Worm (Caenorhabditis elegans) whole organism, L2 larva: ENCODE data around the gene dhs-12.

Experiments used
- C34F6.9 ChIP-seq: fragments of 150-350 bp; optimal IDR thresholded peaks from 2 replicates; lab custom pipeline; 2014; ENCODE audit warnings: missing biosample characterization, missing genetic modification characterization
- F13H6.1 ChIP-seq: sonication (generic microtip); optimal IDR thresholded peaks from 2 replicates; lab custom pipeline; 2016; ENCODE audit warnings: missing genetic modification characterization, missing compliant biosample characterization
- R02D3.7 ChIP-seq: fragments of 150-350 bp; optimal IDR thresholded peaks from 2 replicates; lab custom pipeline; 2014; ENCODE audit warnings: missing biosample characterization, missing genetic modification characterization
- Y55F3AM.14 ChIP-seq: fragments of 200-800 bp; sonication (Bioruptor generic); optimal IDR thresholded peaks from 2 replicates; lab custom pipeline; 2018; ENCODE audit warnings: mild to moderate bottlenecking, missing genetic modification characterization, missing compliant biosample characterization
- ZK546.5 ChIP-seq: sonication (generic microtip); optimal IDR thresholded peaks from 2 replicates; lab custom pipeline; 2017; ENCODE audit warnings: missing biosample characterization, missing genetic modification characterization
- alr-1 ChIP-seq: fragments of 150-350 bp; optimal IDR thresholded peaks from 2 replicates; lab custom pipeline; 2014; ENCODE audit warnings: missing biosample characterization, missing genetic modification characterization
- aly-2 ChIP-seq: fragments of 150-350 bp; optimal IDR thresholded peaks from 2 replicates; lab custom pipeline; 2014; ENCODE audit warnings: missing biosample characterization, missing genetic modification characterization
- ama-1 ChIP-seq: fragments of 150-350 bp; optimal IDR thresholded peaks from 2 replicates; lab custom pipeline; 2018; ENCODE audit warnings: inconsistent platforms
- ceh-16 ChIP-seq: fragments of 150-350 bp; optimal IDR thresholded peaks from 2 replicates; lab custom pipeline; 2014; ENCODE audit warnings: missing biosample characterization, missing genetic modification characterization
- crh-2 ChIP-seq: sonication (generic microtip); optimal IDR thresholded peaks from 2 replicates; lab custom pipeline; 2017; ENCODE audit warnings: missing biosample characterization, missing genetic modification characterization
- dmd-4 ChIP-seq: sonication (generic microtip); optimal IDR thresholded peaks from 2 replicates; lab custom pipeline; 2017; ENCODE audit warnings: missing biosample characterization, missing genetic modification characterization
- egl-27 ChIP-seq: sonication (generic microtip); optimal IDR thresholded peaks from 3 replicates; lab custom pipeline; 2017; ENCODE audit warnings: missing biosample characterization, missing genetic modification reagents, missing genetic modification characterization
- elt-1 ChIP-seq: fragments of 150-350 bp; optimal IDR thresholded peaks from 2 replicates; lab custom pipeline; 2014; ENCODE audit warnings: missing biosample characterization, missing genetic modification characterization
- fos-1 ChIP-seq: fragments of 150-350 bp; optimal IDR thresholded peaks from 2 replicates; lab custom pipeline; 2014; ENCODE audit warnings: missing biosample characterization, missing genetic modification characterization
- gmeb-1 ChIP-seq: fragments of 150-350 bp; optimal IDR thresholded peaks from 2 replicates; lab custom pipeline; 2014; ENCODE audit warnings: missing biosample characterization, missing genetic modification characterization
- lin-11 ChIP-seq: fragments of 150-350 bp; sonication (generic microtip); optimal IDR thresholded peaks from 2 replicates; lab custom pipeline; 2014; ENCODE audit warnings: missing biosample characterization, missing genetic modification characterization, inconsistent platforms, mixed read lengths
- lin-13 ChIP-seq: fragments of 150-350 bp; optimal IDR thresholded peaks from 2 replicates; lab custom pipeline; 2014; ENCODE audit warnings: missing biosample characterization, missing genetic modification reagents, missing genetic modification characterization
- lsy-2 ChIP-seq, 2 experiments: fragments of 150-350 bp in 1 of 2; sonication (generic microtip) in 1 of 2; optimal IDR thresholded peaks; 2 replicates each; lab custom pipeline; 2014 to 2017; ENCODE audit warnings: missing biosample characterization in 2 of 2, missing genetic modification characterization in 2 of 2
- mab-5 ChIP-seq: fragments of 150-350 bp; optimal IDR thresholded peaks from 2 replicates; lab custom pipeline; 2014; ENCODE audit warnings: missing biosample characterization, missing genetic modification characterization
- mbf-1 ChIP-seq: sonication (generic microtip); optimal IDR thresholded peaks from 2 replicates; lab custom pipeline; 2017; ENCODE audit warnings: missing biosample characterization, missing genetic modification characterization
- mdl-1 ChIP-seq, 2 experiments: fragments of 150-350 bp in 1 of 2; sonication (generic microtip) in 1 of 2; optimal IDR thresholded peaks; 2 replicates each; lab custom pipeline; 2017; ENCODE audit warnings: missing biosample characterization in 2 of 2, missing genetic modification characterization in 2 of 2
- nhr-11 ChIP-seq: fragments of 150-350 bp; optimal IDR thresholded peaks from 2 replicates; lab custom pipeline; 2014; ENCODE audit warnings: missing biosample characterization, missing genetic modification characterization
- nhr-12 ChIP-seq: fragments of 150-350 bp; optimal IDR thresholded peaks from 2 replicates; lab custom pipeline; 2014; ENCODE audit warnings: missing biosample characterization, missing genetic modification characterization
- nhr-21 ChIP-seq: fragments of 150-350 bp; optimal IDR thresholded peaks from 2 replicates; lab custom pipeline; 2014; ENCODE audit warnings: missing biosample characterization, missing genetic modification characterization
- nhr-237 ChIP-seq: fragments of 150-350 bp; optimal IDR thresholded peaks from 2 replicates; lab custom pipeline; 2014; ENCODE audit warnings: missing biosample characterization, missing genetic modification characterization
- nhr-25 ChIP-seq: fragments of 150-350 bp; sonication (generic microtip); optimal IDR thresholded peaks from 3 replicates; lab custom pipeline; 2014; ENCODE audit warnings: missing biosample characterization, missing genetic modification characterization
- nhr-77 ChIP-seq: fragments of 150-350 bp; optimal IDR thresholded peaks from 2 replicates; lab custom pipeline; 2014; ENCODE audit warnings: missing biosample characterization, missing genetic modification characterization
- peb-1 ChIP-seq: fragments of 150-350 bp; optimal IDR thresholded peaks from 2 replicates; lab custom pipeline; 2014; ENCODE audit warnings: missing biosample characterization, missing genetic modification characterization
- sem-4 ChIP-seq: fragments of 150-350 bp; optimal IDR thresholded peaks from 2 replicates; lab custom pipeline; 2014; ENCODE audit warnings: missing biosample characterization, missing genetic modification reagents, missing genetic modification characterization
- skn-1 ChIP-seq: sonication (generic microtip); optimal IDR thresholded peaks from 2 replicates; lab custom pipeline; 2017; ENCODE audit warnings: missing biosample characterization, missing genetic modification characterization
- sma-9 ChIP-seq, 2 experiments: fragments of 150-350 bp in 1 of 2; sonication (generic microtip) in 1 of 2; optimal IDR thresholded peaks; 2 replicates each; lab custom pipeline; 2014 to 2016; ENCODE audit warnings: missing genetic modification characterization in 2 of 2, mild to moderate bottlenecking in 1 of 2, missing biosample characterization in 1 of 2, missing compliant biosample characterization in 1 of 2, missing genetic modification reagents in 1 of 2, moderate library complexity in 1 of 2
- snpc-4 ChIP-seq: fragments of 150-350 bp; optimal IDR thresholded peaks from 2 replicates; lab custom pipeline; 2014; ENCODE audit warnings: missing biosample characterization, missing genetic modification characterization
- unc-39 ChIP-seq: fragments of 150-350 bp; optimal IDR thresholded peaks from 2 replicates; lab custom pipeline; 2014; ENCODE audit warnings: missing biosample characterization, missing genetic modification characterization
- unc-55 ChIP-seq: fragments of 150-350 bp; sonication (generic microtip); optimal IDR thresholded peaks from 3 replicates; lab custom pipeline; 2014; ENCODE audit warnings: missing biosample characterization, missing genetic modification reagents, missing genetic modification characterization
- unc-62 ChIP-seq: fragments of 150-350 bp; optimal IDR thresholded peaks from 2 replicates; lab custom pipeline; 2014; ENCODE audit warnings: missing biosample characterization, missing genetic modification reagents, missing genetic modification characterization
- zag-1 ChIP-seq: fragments of 150-350 bp; optimal IDR thresholded peaks from 2 replicates; lab custom pipeline; 2014; ENCODE audit warnings: missing biosample characterization, missing genetic modification characterization
- ztf-11 ChIP-seq: sonication (generic microtip); optimal IDR thresholded peaks from 2 replicates; lab custom pipeline; 2017; ENCODE audit warnings: missing biosample characterization, missing genetic modification characterization
- ztf-4 ChIP-seq: fragments of 150-350 bp; optimal IDR thresholded peaks from 2 replicates; lab custom pipeline; 2014; ENCODE audit warnings: missing biosample characterization, missing genetic modification characterization

dhs-12 gene

ce11 chrIV:10141930-10142505, at the start of gene dhs-12, which contains the start of the genes gst-2 and gst-4:
dhs-12 (plus strand) TSS chrIV:10142455.
gst-2 (minus strand) TSS chrIV:10142061.
gst-4 (plus strand) TSS chrIV:10142225.
- TF ChIP-seq skn-1 (tag; lab: Kevin White, UChicago): peak; percentile 93
- TF ChIP-seq dmd-4 (tag; lab: Kevin White, UChicago): no peak
- TF ChIP-seq mab-5 (tag; lab: Kevin White, UChicago): no peak
- no peak for TF ChIP-seq F13H6.1
- TF ChIP-seq unc-55: no peak
- no peak for TF ChIP-seq ama-1 (lab: Kevin White, UChicago)

- TF ChIP-seq zag-1 (tag; lab: Kevin White, UChicago) (no peak), gmeb-1 (tag; lab: Kevin White, UChicago) (no peak), mbf-1 (tag; lab: Kevin White, UChicago) (no peak), nhr-77 (tag; lab: Kevin White, UChicago) (no peak), ztf-11 (tag; lab: Kevin White, UChicago) (no peak), nhr-12 (no peak), lin-11 (tag; lab: Kevin White, UChicago) (no peak), elt-1 (tag; lab: Kevin White, UChicago) (no peak), nhr-11 (no peak), unc-55 (no peak), Y55F3AM.14 (GFP tag; lab: Kevin White, UChicago) (no peak), crh-2 (tag; lab: Kevin White, UChicago) (no peak), F13H6.1 (no peak), lsy-2 (tag; optimal IDR thresholded peaks at IDR 0.05; lab: Kevin White, UChicago) (no peak), mab-5 (tag; lab: Kevin White, UChicago) (no peak), aly-2 (tag; lab: Kevin White, UChicago) (no peak), peb-1 (tag; lab: Kevin White, UChicago) (no peak), fos-1 (no peak)
Observed at ce11 chrIV:10095171-10095570, 47.1 kb upstream of the dhs-12 start, which contains the start of the genes C04G2.5 and msp-36. C04G2.5 (minus strand) TSS chrIV:10095271. msp-36 (plus strand) TSS chrIV:10095433.

- TF ChIP-seq unc-62 (no peak), unc-39 (tag; lab: Kevin White, UChicago) (no peak), alr-1 (tag; lab: Kevin White, UChicago) (no peak), R02D3.7 (tag; lab: Kevin White, UChicago) (peak; percentile 55)
Observed at ce11 chrIV:10096881-10097280, 45.4 kb upstream of the dhs-12 start, which contains the start of gene dis-3. dis-3 (plus strand) TSS chrIV:10097202.

ce11 chrIV:10110417-10110816, 31.8 kb upstream of the dhs-12 start, which contains the start of gene egl-38:
egl-38 (minus strand) TSS chrIV:10110517.
- TF ChIP-seq aly-2 (tag; lab: Kevin White, UChicago) (no peak), nhr-21 (tag; lab: Kevin White, UChicago) (no peak), Y55F3AM.14 (GFP tag; lab: Kevin White, UChicago) (no peak), ztf-4 (tag; lab: Kevin White, UChicago) (no peak), ztf-11 (tag; lab: Kevin White, UChicago) (no peak)
- TF ChIP-seq, all 48 proteins: peak for 0

- no peak for TF ChIP-seq nhr-237 (tag; lab: Kevin White, UChicago)
- TF ChIP-seq skn-1 (tag; lab: Kevin White, UChicago): no peak
- no peak for TF ChIP-seq sma-9 (GFP tag; optimal IDR thresholded peaks at IDR 0.05; lab: Kevin White, UChicago)
- no peak for TF ChIP-seq sma-9 (tag; optimal IDR thresholded peaks at IDR 0.05; lab: Kevin White, UChicago)
- TF ChIP-seq lin-13: no peak
- no peak for TF ChIP-seq nhr-25
Observed at ce11 chrIV:10110870-10111269, 31.4 kb upstream of the dhs-12 start.

ce11 chrIV:10111441-10111840, 30.8 kb upstream of the dhs-12 start, which contains the start of gene spch-1:
spch-1 (minus strand) TSS chrIV:10111541.
- no peak for TF ChIP-seq F13H6.1
- TF ChIP-seq sma-9 (GFP tag; optimal IDR thresholded peaks at IDR 0.05; lab: Kevin White, UChicago): no peak
- no peak for TF ChIP-seq sma-9 (tag; optimal IDR thresholded peaks at IDR 0.05; lab: Kevin White, UChicago)
- TF ChIP-seq gmeb-1 (tag; lab: Kevin White, UChicago): no peak
- no peak for TF ChIP-seq snpc-4
- TF ChIP-seq sem-4: no peak
- no peak for TF ChIP-seq lsy-2 (tag; optimal IDR thresholded peaks at IDR 0.05; lab: Kevin White, UChicago)
- no peak for TF ChIP-seq fos-1
- no peak for TF ChIP-seq alr-1 (tag; lab: Kevin White, UChicago)
- no peak for TF ChIP-seq ceh-16 (tag; lab: Kevin White, UChicago)
- no peak for TF ChIP-seq mdl-1 (tag; optimal IDR thresholded peaks at IDR 0.05; lab: Kevin White, UChicago)
- no peak for TF ChIP-seq crh-2 (tag; lab: Kevin White, UChicago)
- TF ChIP-seq egl-27 (tag; lab: Kevin White, UChicago): no peak
- no peak for TF ChIP-seq ZK546.5 (tag; lab: Kevin White, UChicago)
- no peak for TF ChIP-seq C34F6.9 (tag; lab: Kevin White, UChicago)
